Worm (Caenorhabditis elegans) whole organism, L2 larva: ENCODE measurements around the gene aqp-7.

ENCODE experiments used
- R02D3.7 ChIP-seq: fragments of 150-350 bp; optimal IDR thresholded peaks from 2 replicates; lab custom pipeline; 2014; ENCODE audit warnings: missing biosample characterization, missing genetic modification characterization
- egl-27 ChIP-seq: sonication (generic microtip); optimal IDR thresholded peaks from 3 replicates; lab custom pipeline; 2017; ENCODE audit warnings: missing biosample characterization, missing genetic modification reagents, missing genetic modification characterization
- fos-1 ChIP-seq: fragments of 150-350 bp; optimal IDR thresholded peaks from 2 replicates; lab custom pipeline; 2014; ENCODE audit warnings: missing biosample characterization, missing genetic modification characterization
- lin-39 ChIP-seq: fragments of 150-350 bp; optimal IDR thresholded peaks from 2 replicates; lab custom pipeline; 2014; ENCODE audit warnings: missing biosample characterization, missing genetic modification reagents, missing genetic modification characterization
- mdl-1 ChIP-seq, 2 experiments: fragments of 150-350 bp in 1 of 2; sonication (generic microtip) in 1 of 2; optimal IDR thresholded peaks; 2 replicates each; lab custom pipeline; 2017; ENCODE audit warnings: missing biosample characterization in 2 of 2, missing genetic modification characterization in 2 of 2
- nhr-12 ChIP-seq: fragments of 150-350 bp; optimal IDR thresholded peaks from 2 replicates; lab custom pipeline; 2014; ENCODE audit warnings: missing biosample characterization, missing genetic modification characterization
- nhr-237 ChIP-seq: fragments of 150-350 bp; optimal IDR thresholded peaks from 2 replicates; lab custom pipeline; 2014; ENCODE audit warnings: missing biosample characterization, missing genetic modification characterization
- nhr-25 ChIP-seq: fragments of 150-350 bp; sonication (generic microtip); optimal IDR thresholded peaks from 3 replicates; lab custom pipeline; 2014; ENCODE audit warnings: missing biosample characterization, missing genetic modification characterization
- nhr-6 ChIP-seq: fragments of 150-350 bp; optimal IDR thresholded peaks from 2 replicates; lab custom pipeline; 2014; ENCODE audit warnings: missing biosample characterization, missing genetic modification characterization
- unc-39 ChIP-seq: fragments of 150-350 bp; optimal IDR thresholded peaks from 2 replicates; lab custom pipeline; 2014; ENCODE audit warnings: missing biosample characterization, missing genetic modification characterization

DNA sequence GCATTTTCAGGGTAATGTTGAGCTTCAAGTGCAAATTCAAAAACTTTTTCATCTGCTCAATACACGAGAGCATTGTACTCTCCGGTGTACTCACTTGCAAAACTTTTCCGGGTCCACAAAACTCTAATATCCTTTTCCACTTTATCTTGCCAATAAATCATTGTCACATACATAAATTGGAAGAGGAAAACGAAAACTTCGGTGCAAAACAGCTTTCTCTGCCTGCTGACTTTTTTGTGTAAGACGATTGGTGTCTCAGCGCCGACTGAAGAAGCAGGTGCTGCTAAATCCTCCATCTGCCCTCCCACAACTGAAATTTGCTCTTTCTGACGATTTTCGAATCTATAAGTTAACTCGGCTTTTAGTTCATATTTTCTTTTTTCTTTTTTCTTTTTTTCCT lies 49.4 kb upstream of the aqp-7 start:
- no peak for TF ChIP-seq mdl-1 (tag; optimal IDR thresholded peaks at IDR 0.05; lab: Kevin White, UChicago)
- no peak for TF ChIP-seq nhr-6 (tag; lab: Kevin White, UChicago)
- TF ChIP-seq unc-39: no peak
- TF ChIP-seq lin-39 (tag; lab: Kevin White, UChicago): no peak
- no peak for TF ChIP-seq nhr-25
- TF ChIP-seq nhr-237 (tag; lab: Kevin White, UChicago): no peak
- TF ChIP-seq R02D3.7 (tag; lab: Kevin White, UChicago): no peak
- no peak for TF ChIP-seq nhr-12 (tag; lab: Kevin White, UChicago)
- no peak for TF ChIP-seq fos-1 (tag; lab: Kevin White, UChicago)
- TF ChIP-seq egl-27 (tag; lab: Kevin White, UChicago): no peak
